Fruit fly (Drosophila melanogaster) whole organism, embryonic: ENCODE measurements around the gene CG14820.

Experiments used
- CG10654 ChIP-seq: fragments of 200-800 bp; sonication (Bioruptor generic); optimal IDR thresholded peaks from 2 replicates; lab custom pipeline; 2016; ENCODE audit warnings: missing biosample characterization, missing genetic modification characterization
- CG11093 ChIP-seq: fragments of 200-800 bp; sonication (Bioruptor generic); IDR thresholded peaks from 3 replicates; pipeline ENCODE4 v1.3.6; 2022; ENCODE audit warnings: missing biosample characterization, missing genetic modification characterization
- CG11695 ChIP-seq: fragments of 200-800 bp; sonication (Bioruptor generic); IDR thresholded peaks from 3 replicates; pipeline ENCODE4 v1.3.6; 2022; ENCODE audit warnings: missing biosample characterization, missing genetic modification characterization
- CG1233 ChIP-seq: fragments of 200-800 bp; sonication (Bioruptor generic); optimal IDR thresholded peaks from 4 replicates; lab custom pipeline; 2018; ENCODE audit warnings: missing biosample characterization, mild to moderate bottlenecking, missing genetic modification characterization
- CG13894 ChIP-seq: fragments of 200-800 bp; sonication (Bioruptor generic); optimal IDR thresholded peaks from 3 replicates; lab custom pipeline; 2018; ENCODE audit warnings: missing biosample characterization, mild to moderate bottlenecking, missing genetic modification characterization, moderate library complexity
- CG14710 ChIP-seq: fragments of 200-800 bp; sonication (Bioruptor generic); optimal IDR thresholded peaks from 3 replicates; lab custom pipeline; 2019; ENCODE audit warnings: missing biosample characterization, mild to moderate bottlenecking, missing genetic modification characterization, moderate library complexity
- CG15479 ChIP-seq: fragments of 200-800 bp; sonication (Bioruptor generic); optimal IDR thresholded peaks from 3 replicates; lab custom pipeline; 2019; ENCODE audit warnings: missing biosample characterization, mild to moderate bottlenecking, missing genetic modification characterization, moderate library complexity
- CG15514 ChIP-seq: fragments of 200-800 bp; sonication (Bioruptor generic); optimal IDR thresholded peaks from 3 replicates; lab custom pipeline; 2017; ENCODE audit warnings: missing biosample characterization, missing genetic modification characterization, mild to moderate bottlenecking, moderate library complexity, missing genetic modification reagents
- CG2116 ChIP-seq: fragments of 200-800 bp; sonication (Bioruptor generic); optimal IDR thresholded peaks from 3 replicates; lab custom pipeline; 2018; ENCODE audit warnings: missing biosample characterization, mild to moderate bottlenecking, missing genetic modification characterization
- CG3281 ChIP-seq: fragments of 200-800 bp; sonication (Bioruptor generic); optimal IDR thresholded peaks from 3 replicates; lab custom pipeline; 2017; ENCODE audit warnings: missing biosample characterization, mild to moderate bottlenecking, missing genetic modification characterization
- CG3847 ChIP-seq: fragments of 200-800 bp; sonication (Bioruptor generic); IDR thresholded peaks from 2 replicates; pipeline ENCODE4 v1.3.6; 2022; ENCODE audit warnings: missing biosample characterization, missing genetic modification characterization
- CG6765 ChIP-seq: fragments of 200-800 bp; sonication (Bioruptor generic); optimal IDR thresholded peaks from 3 replicates; lab custom pipeline; 2017; ENCODE audit warnings: missing biosample characterization, mild to moderate bottlenecking, missing genetic modification characterization
- CG7372 ChIP-seq: fragments of 200-800 bp; sonication (Bioruptor generic); IDR thresholded peaks from 2 replicates; pipeline ENCODE4 v1.3.6; 2022; ENCODE audit warnings: missing biosample characterization, missing genetic modification characterization
- CG8290 ChIP-seq, 3 experiments: fragments of 200-800 bp; sonication (Bioruptor generic); optimal IDR thresholded peaks; 2 replicates each; lab custom pipeline; 2016 to 2019; ENCODE audit warnings: missing biosample characterization in 3 of 3, missing genetic modification characterization in 3 of 3, mild to moderate bottlenecking in 2 of 3, moderate library complexity in 1 of 3
- CG8924 ChIP-seq: fragments of 200-800 bp; optimal IDR thresholded peaks from 3 replicates; lab custom pipeline; 2019; ENCODE audit warnings: missing biosample characterization, mild to moderate bottlenecking, missing genetic modification characterization, moderate library complexity
- Camta ChIP-seq: fragments of 200-800 bp; sonication (Bioruptor generic); optimal IDR thresholded peaks from 2 replicates; lab custom pipeline; 2016; ENCODE audit warnings: missing biosample characterization, missing genetic modification characterization
- Deaf1 ChIP-seq: fragments of 200-800 bp; optimal IDR thresholded peaks from 3 replicates; lab custom pipeline; 2019; ENCODE audit warnings: missing biosample characterization, mild to moderate bottlenecking, missing genetic modification characterization, moderate library complexity
- Dp ChIP-seq: fragments of 200-800 bp; sonication (Bioruptor generic); optimal IDR thresholded peaks from 2 replicates; lab custom pipeline; 2018; ENCODE audit warnings: missing biosample characterization, mild to moderate bottlenecking, missing genetic modification characterization, moderate library complexity
- Elba2 ChIP-seq: fragments of 200-800 bp; sonication (Bioruptor generic); optimal IDR thresholded peaks from 3 replicates; lab custom pipeline; 2016; ENCODE audit warnings: missing biosample characterization, missing genetic modification characterization
- Ets97D ChIP-seq: fragments of 200-800 bp; sonication (Bioruptor generic); optimal IDR thresholded peaks from 3 replicates; lab custom pipeline; 2016; ENCODE audit warnings: missing biosample characterization, missing genetic modification characterization
- Fer3 ChIP-seq: fragments of 200-800 bp; sonication (Bioruptor generic); optimal IDR thresholded peaks from 2 replicates; lab custom pipeline; 2018; ENCODE audit warnings: missing biosample characterization, mild to moderate bottlenecking, missing genetic modification characterization, moderate library complexity
- HmgZ ChIP-seq: fragments of 200-800 bp; sonication (Bioruptor generic); optimal IDR thresholded peaks from 2 replicates; lab custom pipeline; 2018; ENCODE audit warnings: missing biosample characterization, mild to moderate bottlenecking, missing genetic modification characterization
- Hmr ChIP-seq: fragments of 200-800 bp; sonication (Bioruptor generic); optimal IDR thresholded peaks from 3 replicates; lab custom pipeline; 2017; ENCODE audit warnings: mild to moderate bottlenecking, missing biosample characterization, missing genetic modification reagents, missing genetic modification characterization
- MTF-1 ChIP-seq: fragments of 200-800 bp; sonication (Bioruptor generic); optimal IDR thresholded peaks from 2 replicates; lab custom pipeline; 2018; ENCODE audit warnings: missing biosample characterization, mild to moderate bottlenecking, missing genetic modification characterization, borderline replicate concordance
- Nf-YA ChIP-seq: fragments of 200-800 bp; sonication (Bioruptor generic); IDR thresholded peaks from 2 replicates; pipeline ENCODE4 v1.3.6; 2022; ENCODE audit warnings: missing biosample characterization, missing genetic modification characterization
- PHDP ChIP-seq: fragments of 200-800 bp; sonication (Bioruptor generic); optimal IDR thresholded peaks from 3 replicates; lab custom pipeline; 2018; ENCODE audit warnings: missing biosample characterization, mild to moderate bottlenecking, missing genetic modification characterization, moderate library complexity
- Usf ChIP-seq: fragments of 200-800 bp; sonication (Bioruptor generic); optimal IDR thresholded peaks from 2 replicates; lab custom pipeline; 2017; ENCODE audit warnings: missing genotype, missing biosample characterization, missing genetic modification characterization
- Xrp1 ChIP-seq: fragments of 200-800 bp; sonication (Bioruptor generic); IDR thresholded peaks from 2 replicates; pipeline ENCODE4 v1.3.6; 2022; ENCODE audit warnings: missing biosample characterization, missing genetic modification characterization
- YL-1 ChIP-seq: fragments of 200-800 bp; sonication (Bioruptor generic); optimal IDR thresholded peaks from 3 replicates; lab custom pipeline; 2017; ENCODE audit warnings: missing biosample characterization, mild to moderate bottlenecking, missing genetic modification characterization
- ase ChIP-seq: fragments of 200-800 bp; sonication (Bioruptor generic); IDR thresholded peaks from 3 replicates; pipeline ENCODE4 v1.3.6; 2022; ENCODE audit warnings: missing biosample characterization, missing genetic modification characterization
- ato ChIP-seq: fragments of 200-800 bp; sonication (Bioruptor generic); IDR thresholded peaks from 2 replicates; pipeline ENCODE4 v1.3.6; 2022; ENCODE audit warnings: missing biosample characterization, missing genetic modification characterization; ENCODE audit not compliant: partially characterized antibody
- cg ChIP-seq: fragments of 200-800 bp; sonication (Bioruptor generic); optimal IDR thresholded peaks from 3 replicates; lab custom pipeline; 2019; ENCODE audit warnings: missing biosample characterization, mild to moderate bottlenecking, missing genetic modification characterization, moderate library complexity
- chn ChIP-seq: fragments of 200-800 bp; sonication (Bioruptor generic); optimal IDR thresholded peaks from 2 replicates; lab custom pipeline; 2016; ENCODE audit warnings: missing biosample characterization, missing genetic modification characterization
- hb ChIP-seq: fragments of 200-800 bp; sonication (Bioruptor generic); IDR thresholded peaks from 3 replicates; pipeline ENCODE4 v1.3.6; 2022; ENCODE audit warnings: missing biosample characterization, missing genetic modification characterization; ENCODE audit not compliant: partially characterized antibody
- her ChIP-seq: fragments of 200-800 bp; sonication (Bioruptor generic); optimal IDR thresholded peaks from 2 replicates; lab custom pipeline; 2016; ENCODE audit warnings: missing biosample characterization, missing genetic modification characterization
- hth ChIP-seq: fragments of >200 bp; optimal IDR thresholded peaks from 2 replicates; lab custom pipeline; 2017; ENCODE audit warnings: inconsistent platforms
- kah ChIP-seq: fragments of 200-800 bp; sonication (Bioruptor generic); optimal IDR thresholded peaks from 2 replicates; lab custom pipeline; 2018; ENCODE audit warnings: missing biosample characterization, mild to moderate bottlenecking, missing genetic modification characterization
- mam ChIP-seq: fragments of 200-800 bp; sonication (Bioruptor generic); optimal IDR thresholded peaks from 3 replicates; lab custom pipeline; 2016; ENCODE audit warnings: missing biosample characterization, missing genetic modification characterization
- odd ChIP-seq: fragments of 200-800 bp; sonication (Bioruptor generic); optimal IDR thresholded peaks from 2 replicates; lab custom pipeline; 2017; ENCODE audit warnings: missing biosample characterization, mild to moderate bottlenecking, missing genetic modification characterization
- pan ChIP-seq, 4 experiments: fragments of >200 bp in 3 of 4; fragments of 200-800 bp in 1 of 4; sonication (Bioruptor generic) in 1 of 4; optimal IDR thresholded peaks in 3 of 4; IDR thresholded peaks in 1 of 4; 2 replicates each; pipeline versions ENCODE4 v1.3.6 to Lab custom; 2017 to 2022; ENCODE audit warnings: missing biosample characterization in 2 of 4, missing genetic modification characterization in 2 of 4, mixed read lengths in 1 of 4
- pros ChIP-seq: fragments of 200-800 bp; sonication (Bioruptor generic); optimal IDR thresholded peaks from 3 replicates; lab custom pipeline; 2019; ENCODE audit warnings: missing biosample characterization, mild to moderate bottlenecking, missing genetic modification characterization, moderate library complexity
- psq ChIP-seq: fragments of 200-800 bp; sonication (Bioruptor generic); optimal IDR thresholded peaks from 2 replicates; lab custom pipeline; 2017; ENCODE audit warnings: missing biosample characterization, missing genetic modification characterization
- shn ChIP-seq: fragments of 200-800 bp; sonication (Bioruptor generic); optimal IDR thresholded peaks from 3 replicates; lab custom pipeline; 2016; ENCODE audit warnings: missing biosample characterization, missing genetic modification characterization
- slp2 ChIP-seq: fragments of 200-800 bp; sonication (Bioruptor generic); optimal IDR thresholded peaks from 2 replicates; lab custom pipeline; 2016; ENCODE audit warnings: missing biosample characterization, missing genetic modification characterization
- stwl ChIP-seq: fragments of 200-800 bp; sonication (Bioruptor generic); optimal IDR thresholded peaks from 3 replicates; lab custom pipeline; 2018; ENCODE audit warnings: missing biosample characterization, mild to moderate bottlenecking, missing genetic modification characterization, moderate library complexity
- unpg ChIP-seq: fragments of 200-800 bp; sonication (Bioruptor generic); optimal IDR thresholded peaks from 3 replicates; lab custom pipeline; 2018; ENCODE audit warnings: missing biosample characterization, mild to moderate bottlenecking, missing genetic modification characterization, moderate library complexity
- wek ChIP-seq: fragments of 200-800 bp; sonication (Bioruptor generic); optimal IDR thresholded peaks from 3 replicates; lab custom pipeline; 2018; ENCODE audit warnings: missing biosample characterization, mild to moderate bottlenecking, missing genetic modification characterization, moderate library complexity
- yki ChIP-seq: fragments of >200 bp; optimal IDR thresholded peaks from 3 replicates; lab custom pipeline; 2018
- zfh2 ChIP-seq: fragments of 200-800 bp; sonication (Bioruptor generic); optimal IDR thresholded peaks from 2 replicates; lab custom pipeline; 2016; ENCODE audit warnings: missing biosample characterization, missing genetic modification characterization

CG14820 gene

dm6 chr3L:6964488-6965152 lies 31.9 kb downstream of the CG14820 start, which contains the start of gene sgl (continued):
- peak; percentile 39 for TF ChIP-seq her (GFP tag; lab: Kevin White, UChicago)
- TF ChIP-seq cg = peak; percentile 83
- TF ChIP-seq CG2116 (GFP tag; lab: Kevin White, UChicago) = peak; percentile 47
- peak; percentile 97 for TF ChIP-seq psq (GFP tag; lab: Kevin White, UChicago)
- TF ChIP-seq hth (lab: Kevin White, UChicago) = no peak
- TF ChIP-seq YL-1 = peak; percentile 43
- no peak for TF ChIP-seq unpg
- TF ChIP-seq wek = peak; percentile 29
- peak; percentile 81 for TF ChIP-seq Hmr (GFP tag; lab: Kevin White, UChicago)
- peak; percentile 15 for TF ChIP-seq pros (GFP tag; lab: Kevin White, UChicago)
- peak; percentile 91 for TF ChIP-seq Nf-YA (GFP tag; lab: Robert Waterston, UW)
- peak; percentile 37 for TF ChIP-seq PHDP (tag; lab: Kevin White, UChicago)
- peak; percentile 39 for TF ChIP-seq CG3281
- TF ChIP-seq yki (lab: Kevin White, UChicago) = no peak
- TF ChIP-seq kah (GFP tag; lab: Kevin White, UChicago) = no peak
- TF ChIP-seq chn (GFP tag; lab: Kevin White, UChicago) = peak; percentile 43
- TF ChIP-seq CG8924 (tag; lab: Kevin White, UChicago) = peak; percentile 36
- peak; percentile 52 for TF ChIP-seq Elba2
- no peak for TF ChIP-seq pan (optimal IDR thresholded peaks at IDR 0.05; lab: Kevin White, UChicago)
- TF ChIP-seq pan (GFP tag; optimal IDR thresholded peaks at IDR 0.05 in 1 of 2, IDR thresholded peaks at IDR 0.05 in 1 of 2) = peak in 1 of 2 experiments; percentile 48
- peak; percentile 42 for TF ChIP-seq CG15479 (GFP tag; lab: Kevin White, UChicago)
- TF ChIP-seq CG10654 = no peak
- peak; percentile 56 for TF ChIP-seq Camta (GFP tag; lab: Kevin White, UChicago)
- peak; percentile 27 for TF ChIP-seq Fer3 (tag; lab: Kevin White, UChicago)
- peak; percentile 56 for TF ChIP-seq MTF-1 (GFP tag; lab: Kevin White, UChicago)
- TF ChIP-seq ato (GFP tag; lab: Robert Waterston, UW) = peak; percentile 67
- TF ChIP-seq mam (GFP tag; lab: Kevin White, UChicago) = peak; percentile 14
- peak; percentile 38 for TF ChIP-seq CG6765 (GFP tag; lab: Kevin White, UChicago)
- TF ChIP-seq zfh2 (GFP tag; lab: Kevin White, UChicago) = no peak
- peak; percentile 55 for TF ChIP-seq HmgZ (tag; lab: Kevin White, UChicago)
- peak; percentile 14; the same call in 1 of the 2 replicates for TF ChIP-seq Xrp1 (GFP tag; lab: Robert Waterston, UW)
- no peak for TF ChIP-seq odd (GFP tag; lab: Kevin White, UChicago)
- TF ChIP-seq Deaf1 (tag; lab: Kevin White, UChicago) = peak; percentile 99
- no peak for TF ChIP-seq Usf
- TF ChIP-seq stwl (tag; lab: Kevin White, UChicago) = peak; percentile 99
- peak; percentile 63 for TF ChIP-seq CG14710 (tag; lab: Kevin White, UChicago)
- TF ChIP-seq CG11093 (GFP tag; lab: Robert Waterston, UW) = no peak
- no peak for TF ChIP-seq ase (GFP tag; lab: Robert Waterston, UW)
- TF ChIP-seq CG15514 (GFP tag; lab: Kevin White, UChicago) = peak; percentile 46
- peak; percentile 10 for TF ChIP-seq shn (GFP tag; lab: Kevin White, UChicago)
- peak; percentile 66 for TF ChIP-seq Dp
- no peak for TF ChIP-seq hb (GFP tag; lab: Robert Waterston, UW)
- TF ChIP-seq slp2 (GFP tag; lab: Kevin White, UChicago) = no peak
- TF ChIP-seq CG7372 (GFP tag; lab: Robert Waterston, UW) = no peak
- no peak for TF ChIP-seq CG11695 (GFP tag; lab: Robert Waterston, UW)
- peak; percentile 73 for TF ChIP-seq CG13894 (tag; lab: Kevin White, UChicago)
- peak; percentile 52 for TF ChIP-seq Ets97D
- peak; percentile 76 for TF ChIP-seq CG8290 (GFP tag; optimal IDR thresholded peaks at IDR 0.05; lab: Kevin White, UChicago)
- TF ChIP-seq CG8290 (tag; optimal IDR thresholded peaks at IDR 0.05; lab: Kevin White, UChicago) = peak; percentile 69 to 81
- peak; percentile 39 for TF ChIP-seq CG1233 (GFP tag; lab: Kevin White, UChicago)
- no peak for TF ChIP-seq CG3847 (GFP tag; lab: Robert Waterston, UW)
